Worm (Caenorhabditis elegans): ENCODE data around the gene F38H12.5.
A peak's percentile ranks its signal among the peaks of the same experiment; 100 is the strongest.

F38H12.5 gene

ce11 chrV:4082952-4083351, at the start of gene F38H12.5:
Gene F38H12.5 (minus strand): TSS chrV:4083052.
- TF ChIP-seq aly-2 (tag; optimal IDR thresholded peaks at IDR 0.05) = no peak
- TF ChIP-seq ZK546.5 (tag; optimal IDR thresholded peaks at IDR 0.05) = no peak
- TF ChIP-seq unc-39 (tag; optimal IDR thresholded peaks at IDR 0.05) = no peak
- TF ChIP-seq nhr-25 (tag; optimal IDR thresholded peaks at IDR 0.05) = no peak
- no peak for TF ChIP-seq fkh-2 (tag; optimal IDR thresholded peaks at IDR 0.05)
- no peak for TF ChIP-seq fkh-10 (GFP tag; optimal IDR thresholded peaks at IDR 0.05)
- TF ChIP-seq nhr-76 (tag; optimal IDR thresholded peaks at IDR 0.05) = no peak
- no peak for TF ChIP-seq R02D3.7 (tag; optimal IDR thresholded peaks at IDR 0.05)
- no peak for TF ChIP-seq nfya-1 (tag; optimal IDR thresholded peaks at IDR 0.05; ENCODE audit: insufficient read depth)
- no peak for TF ChIP-seq unc-62 (GFP tag; optimal IDR thresholded peaks at IDR 0.05)
- no peak for TF ChIP-seq ama-1 (optimal IDR thresholded peaks at IDR 0.05)
- TF ChIP-seq nhr-23 (tag; optimal IDR thresholded peaks at IDR 0.05) = no peak
- TF ChIP-seq egl-27 (tag; optimal IDR thresholded peaks at IDR 0.05) = no peak
- TF ChIP-seq zag-1 (tag; optimal IDR thresholded peaks at IDR 0.05) = no peak
- no peak for TF ChIP-seq tbx-2 (tag; optimal IDR thresholded peaks at IDR 0.05)
- TF ChIP-seq ceh-82 (tag; optimal IDR thresholded peaks at IDR 0.05) = no peak

- TF ChIP-seq nhr-67 (tag; optimal IDR thresholded peaks at IDR 0.05) (no peak), ztf-4 (tag; optimal IDR thresholded peaks at IDR 0.05) (no peak), nhr-23 (tag; optimal IDR thresholded peaks at IDR 0.05) (peak; percentile 67), egl-5 (tag; optimal IDR thresholded peaks at IDR 0.05) (peak; percentile 65), lin-15B (tag; optimal IDR thresholded peaks at IDR 0.05) (no peak), nfya-1 (tag; optimal IDR thresholded peaks at IDR 0.05; ENCODE audit: insufficient read depth) (no peak), mdl-1 (tag; optimal IDR thresholded peaks at IDR 0.05) (peak; percentile 28), ceh-9 (tag; optimal IDR thresholded peaks at IDR 0.05) (no peak), snpc-4 (tag; optimal IDR thresholded peaks at IDR 0.05) (no peak), unc-39 (tag; optimal IDR thresholded peaks at IDR 0.05) (no peak), ceh-28 (tag; optimal IDR thresholded peaks at IDR 0.05) (peak; percentile 73), elt-3 (tag; optimal IDR thresholded peaks at IDR 0.05) (peak in 1 of 3 experiments; percentile 42), ama-1 (optimal IDR thresholded peaks at IDR 0.05) (peak; percentile 26), ztf-11 (tag; optimal IDR thresholded peaks at IDR 0.05) (no peak), ceh-16 (tag; optimal IDR thresholded peaks at IDR 0.05) (no peak), tbx-2 (tag; optimal IDR thresholded peaks at IDR 0.05) (no peak), mml-1 (tag; optimal IDR thresholded peaks at IDR 0.05) (no peak), lin-39 (tag; optimal IDR thresholded peaks at IDR 0.05) (peak; percentile 53), nhr-25 (tag; optimal IDR thresholded peaks at IDR 0.05) (peak; percentile 77), egl-27 (tag; optimal IDR thresholded peaks at IDR 0.05) (no peak), lsy-12 (tag; optimal IDR thresholded peaks at IDR 0.05) (no peak), skn-1 (tag; optimal IDR thresholded peaks at IDR 0.05) (peak; percentile 84), nhr-11 (tag; optimal IDR thresholded peaks at IDR 0.05) (no peak), pqm-1 (tag; optimal IDR thresholded peaks at IDR 0.05) (peak; percentile 74), pha-4 (tag; optimal IDR thresholded peaks at IDR 0.05) (peak; percentile 98), ZK546.5 (tag; optimal IDR thresholded peaks at IDR 0.05) (no peak), aly-2 (tag; optimal IDR thresholded peaks at IDR 0.05) (no peak), elt-2 (tag; optimal IDR thresholded peaks at IDR 0.05) (peak; percentile 82), nhr-43 (tag; optimal IDR thresholded peaks at IDR 0.05; ENCODE audit: poor library complexity, severe bottlenecking) (peak; percentile 81), nhr-12 (tag; optimal IDR thresholded peaks at IDR 0.05) (no peak), eor-1 (tag; optimal IDR thresholded peaks at IDR 0.05) (no peak), ceh-82 (tag; optimal IDR thresholded peaks at IDR 0.05) (no peak), fos-1 (tag; optimal IDR thresholded peaks at IDR 0.05) (no peak)
These were observed 48.7 kb upstream of the F38H12.5 start, which contains the start of gene nhr-57 for ce11 chrV:4131471-4131939. Gene nhr-57 (plus strand): TSS chrV:4131889.

- TF ChIP-seq ceh-82 (tag; optimal IDR thresholded peaks at IDR 0.05) (no peak), nhr-67 (tag; optimal IDR thresholded peaks at IDR 0.05) (no peak), fkh-2 (tag; optimal IDR thresholded peaks at IDR 0.05) (no peak), unc-39 (tag; optimal IDR thresholded peaks at IDR 0.05) (no peak), nhr-11 (tag; optimal IDR thresholded peaks at IDR 0.05) (no peak), sea-2 (GFP tag; optimal IDR thresholded peaks at IDR 0.05) (no peak), elt-2 (tag; optimal IDR thresholded peaks at IDR 0.05) (no peak), ceh-9 (tag; optimal IDR thresholded peaks at IDR 0.05) (no peak), nhr-23 (tag; optimal IDR thresholded peaks at IDR 0.05) (no peak), fos-1 (tag; optimal IDR thresholded peaks at IDR 0.05) (no peak), fkh-10 (GFP tag; optimal IDR thresholded peaks at IDR 0.05) (no peak), nhr-12 (tag; optimal IDR thresholded peaks at IDR 0.05) (no peak), lin-15B (tag; optimal IDR thresholded peaks at IDR 0.05) (no peak), nhr-28 (tag; optimal IDR thresholded peaks at IDR 0.05) (no peak), lin-39 (tag; optimal IDR thresholded peaks at IDR 0.05) (no peak), unc-62 (GFP tag; optimal IDR thresholded peaks at IDR 0.05) (no peak), nhr-76 (tag; optimal IDR thresholded peaks at IDR 0.05) (no peak), tbx-2 (tag; optimal IDR thresholded peaks at IDR 0.05) (no peak)
These were observed 46.8 kb upstream of the F38H12.5 start, which contains the start of gene phat-4 for ce11 chrV:4129604-4130003. Gene phat-4 (plus strand): TSS chrV:4129904.
